Fruit fly (Drosophila melanogaster) S2 (cell line): ENCODE measurements around the gene Ddr.

ENCODE experiments used
- CG8478 ChIP-seq: fragments of >200 bp; optimal IDR thresholded peaks from 2 replicates; lab custom pipeline; 2018
- CTCF ChIP-seq, 2 experiments: fragments of >200 bp; optimal IDR thresholded peaks; 2 replicates each; lab custom pipeline; 2018

DNA sequence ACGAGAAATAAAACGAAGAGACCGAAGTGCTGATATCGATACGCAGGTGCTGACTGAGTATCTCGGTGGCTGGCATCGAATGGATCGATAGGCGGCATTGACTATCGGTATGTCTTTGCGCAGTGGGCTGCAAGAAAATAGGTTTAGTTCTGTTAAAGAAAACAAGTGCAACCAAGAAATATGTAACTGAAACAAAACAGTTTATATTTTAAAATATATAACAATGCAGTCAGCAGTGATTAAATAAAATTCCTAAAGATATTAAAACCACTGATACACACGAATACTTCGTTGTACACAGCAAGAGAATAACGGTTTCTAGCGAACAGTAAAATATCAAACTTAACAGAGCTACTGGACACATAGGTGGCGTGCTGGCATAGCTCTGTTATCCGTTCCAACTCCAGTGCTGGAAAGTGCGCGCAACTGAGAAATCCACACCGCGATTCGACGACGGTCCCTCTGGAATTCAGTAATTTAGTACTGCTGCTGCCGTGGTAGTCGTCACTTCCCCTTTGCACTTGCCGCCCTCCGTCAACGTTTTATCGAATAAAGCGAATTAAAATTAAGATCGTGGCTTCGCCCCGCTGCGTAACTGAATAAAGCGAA lies 85.5 kb downstream of the Ddr start, which contains the start of the genes Pez and Cpr:
- no peak for TF ChIP-seq CG8478
- TF ChIP-seq CTCF (optimal IDR thresholded peaks at IDR 0.05; lab: Kevin White, UChicago), result peak; percentile 94 to 98
